Fruit fly (Drosophila melanogaster) whole organism, adult: Measurements from ENCODE around the gene Creld.

ENCODE experiments used
- CG11617 ChIP-seq: fragments of 200-800 bp; sonication (Bioruptor generic); optimal IDR thresholded peaks from 2 replicates; lab custom pipeline; 2017; ENCODE audit warnings: mild to moderate bottlenecking, missing biosample characterization, missing genetic modification reagents, missing genetic modification characterization
- CG12768 ChIP-seq: fragments of 200-800 bp; sonication (Bioruptor generic); optimal IDR thresholded peaks from 2 replicates; lab custom pipeline; 2017; ENCODE audit warnings: missing biosample characterization, missing genetic modification characterization, mild to moderate bottlenecking, moderate library complexity, missing genetic modification reagents
- CG14711 ChIP-seq: fragments of 200-800 bp; sonication (Bioruptor generic); optimal IDR thresholded peaks from 2 replicates; lab custom pipeline; 2018; ENCODE audit warnings: missing biosample characterization, mild to moderate bottlenecking, missing genetic modification characterization, moderate library complexity
- CG1620 ChIP-seq: fragments of 200-800 bp; sonication (Bioruptor generic); optimal IDR thresholded peaks from 2 replicates; lab custom pipeline; 2016; ENCODE audit warnings: missing biosample characterization, missing genetic modification characterization
- CG33017 ChIP-seq: fragments of 200-800 bp; sonication (Bioruptor generic); optimal IDR thresholded peaks from 2 replicates; lab custom pipeline; 2018; ENCODE audit warnings: missing biosample characterization, mild to moderate bottlenecking, missing genetic modification characterization, moderate library complexity
- CG5204 ChIP-seq: fragments of 200-800 bp; sonication (Bioruptor generic); optimal IDR thresholded peaks from 2 replicates; lab custom pipeline; 2016; ENCODE audit warnings: missing biosample characterization, missing genetic modification characterization
- CG7045 ChIP-seq: fragments of 200-800 bp; sonication (Bioruptor generic); optimal IDR thresholded peaks from 2 replicates; lab custom pipeline; 2017; ENCODE audit warnings: missing biosample characterization, mild to moderate bottlenecking, missing genetic modification characterization
- CG7101 ChIP-seq: fragments of 200-800 bp; sonication (Bioruptor generic); optimal IDR thresholded peaks from 2 replicates; lab custom pipeline; 2018; ENCODE audit warnings: missing biosample characterization, mild to moderate bottlenecking, missing genetic modification characterization, moderate library complexity
- Clk ChIP-seq: fragments of 200-800 bp; sonication (Bioruptor generic); optimal IDR thresholded peaks from 2 replicates; lab custom pipeline; 2017; ENCODE audit warnings: missing biosample characterization, missing genetic modification characterization
- Crg-1 ChIP-seq: fragments of 200-800 bp; sonication (Bioruptor generic); optimal IDR thresholded peaks from 2 replicates; lab custom pipeline; 2016; ENCODE audit warnings: missing biosample characterization, missing genetic modification characterization
- Hr96 ChIP-seq: fragments of 200-800 bp; sonication (Bioruptor generic); optimal IDR thresholded peaks from 2 replicates; lab custom pipeline; 2016; ENCODE audit warnings: missing biosample characterization, missing genetic modification characterization
- Mnt ChIP-seq: fragments of 200-800 bp; sonication (Bioruptor generic); optimal IDR thresholded peaks from 2 replicates; lab custom pipeline; 2016; ENCODE audit warnings: missing biosample characterization, mild to moderate bottlenecking, missing genetic modification characterization
- bab1 ChIP-seq: fragments of 200-800 bp; sonication (Bioruptor generic); optimal IDR thresholded peaks from 3 replicates; lab custom pipeline; 2019; ENCODE audit warnings: missing biosample characterization, mild to moderate bottlenecking, missing genetic modification characterization, moderate library complexity
- cic ChIP-seq: fragments of 200-800 bp; sonication (Bioruptor generic); optimal IDR thresholded peaks from 2 replicates; lab custom pipeline; 2017; ENCODE audit warnings: missing biosample characterization, mild to moderate bottlenecking, missing genetic modification characterization, moderate library complexity
- cnc ChIP-seq, 2 experiments: fragments of >200 bp; optimal IDR thresholded peaks; 2 replicates each; lab custom pipeline; 2017
- kay ChIP-seq: fragments of 200-800 bp; sonication (Bioruptor generic); peaks from one replicate; lab custom pipeline; 2016; ENCODE audit warnings: missing biosample characterization, missing genetic modification characterization, borderline replicate concordance
- ovo ChIP-seq: fragments of 200-800 bp; sonication (Bioruptor generic); optimal IDR thresholded peaks from 2 replicates; lab custom pipeline; 2016; ENCODE audit warnings: missing biosample characterization, missing genetic modification characterization
- pad ChIP-seq: fragments of 200-800 bp; sonication (Bioruptor generic); optimal IDR thresholded peaks from 3 replicates; lab custom pipeline; 2017; ENCODE audit warnings: missing biosample characterization, missing genetic modification characterization, mild to moderate bottlenecking, moderate library complexity, missing genetic modification reagents
- tj ChIP-seq: fragments of 200-800 bp; sonication (Bioruptor generic); optimal IDR thresholded peaks from 3 replicates; lab custom pipeline; 2017; ENCODE audit warnings: missing biosample characterization, mild to moderate bottlenecking, missing genetic modification characterization, moderate library complexity
- toe ChIP-seq: fragments of 200-800 bp; sonication (Bioruptor generic); optimal IDR thresholded peaks from 2 replicates; lab custom pipeline; 2016; ENCODE audit warnings: missing biosample characterization, missing genetic modification characterization

Gene Creld

DNA sequence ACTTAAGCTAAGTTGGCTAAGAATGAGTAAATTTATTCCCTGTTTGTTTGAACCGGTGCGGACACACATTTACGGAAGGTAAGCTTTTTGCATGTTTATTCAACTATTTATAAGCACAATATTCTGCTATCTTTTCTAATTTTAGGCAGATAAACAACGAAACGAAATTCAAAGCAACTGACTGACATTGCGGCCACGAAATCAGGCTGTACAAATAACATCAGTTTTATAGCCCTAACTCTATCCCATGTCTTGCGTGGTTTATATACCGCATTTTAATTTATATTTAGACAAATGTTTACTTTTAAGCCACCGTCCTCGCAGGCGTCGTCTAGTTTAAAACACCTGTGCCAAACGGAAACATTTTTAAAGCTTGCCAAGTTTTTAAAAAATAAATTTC is 17.1 kb upstream of the Creld start:
- TF ChIP-seq CG5204 (GFP tag; lab: Kevin White, UChicago) (no peak), CG12768 (GFP tag; lab: Kevin White, UChicago) (peak; percentile 11)

DNA sequence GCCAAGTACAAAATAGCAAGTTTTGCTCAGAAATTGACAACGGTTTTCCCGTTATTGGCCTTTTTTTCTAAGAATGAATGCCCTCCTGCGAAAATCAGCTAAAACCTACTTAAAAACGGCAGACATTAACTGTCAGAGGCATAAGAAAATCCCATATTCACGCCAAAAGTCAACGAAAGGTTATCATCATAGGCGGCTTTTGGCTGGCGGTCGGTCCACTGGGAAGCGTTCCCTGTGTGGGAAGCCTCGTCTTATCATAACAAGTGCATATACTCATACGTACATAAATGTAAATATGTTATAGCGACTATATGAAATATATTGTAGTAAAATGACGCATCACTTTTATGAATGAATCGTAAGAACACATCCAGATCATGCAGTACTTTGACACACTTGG is 16.5 kb upstream of the Creld start:
- peak; percentile 84 for TF ChIP-seq cic (GFP tag; lab: Kevin White, UChicago)
- TF ChIP-seq CG1620 (GFP tag; lab: Kevin White, UChicago) = no peak
- TF ChIP-seq ovo (GFP tag; lab: Kevin White, UChicago) = no peak
- TF ChIP-seq Clk (GFP tag; lab: Kevin White, UChicago) = no peak
- TF ChIP-seq Crg-1 = no peak

DNA sequence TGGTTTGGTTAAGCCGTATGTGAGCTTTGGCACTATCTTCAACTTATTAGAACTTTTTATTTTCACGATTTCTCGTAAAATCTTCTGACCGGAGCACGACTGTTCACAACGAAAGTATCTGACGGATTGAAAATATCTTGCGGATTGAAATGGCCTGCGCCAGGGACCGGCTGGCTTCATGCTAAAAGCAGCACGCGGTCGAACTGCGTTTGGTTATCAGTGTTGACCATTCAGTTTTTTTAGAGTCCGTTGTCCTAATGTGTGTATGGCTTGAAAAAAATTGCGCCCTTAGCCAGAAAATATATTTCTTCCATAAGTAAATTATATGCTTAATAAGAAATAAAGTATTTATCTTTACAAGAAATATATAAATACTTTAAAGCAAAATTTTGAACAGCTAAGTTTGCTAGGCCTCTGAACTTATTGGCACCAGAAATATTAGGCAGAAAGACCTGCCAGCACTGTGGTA is 14.9 kb upstream of the Creld start, which contains the start of gene net:
Gene net, minus strand, starts transcription at position 133 of the 469 bp plus-strand sequence.
- TF ChIP-seq kay (GFP tag; lab: Kevin White, UChicago) = no peak
- peak; percentile 72 for TF ChIP-seq CG7101 (tag; lab: Kevin White, UChicago)
- TF ChIP-seq cnc (optimal IDR thresholded peaks at IDR 0.05; lab: Kevin White, UChicago) = no peak
- peak; percentile 64 for TF ChIP-seq CG11617 (GFP tag; lab: Kevin White, UChicago)
- TF ChIP-seq toe (GFP tag; lab: Kevin White, UChicago) = no peak
- peak; percentile 14 for TF ChIP-seq CG5204 (GFP tag; lab: Kevin White, UChicago)
- TF ChIP-seq Hr96 (GFP tag; lab: Kevin White, UChicago) = no peak
- peak; percentile 72 for TF ChIP-seq CG12768 (GFP tag; lab: Kevin White, UChicago)
- no peak for TF ChIP-seq ovo (GFP tag; lab: Kevin White, UChicago)
- TF ChIP-seq Clk (GFP tag; lab: Kevin White, UChicago) = peak; percentile 12
- no peak for TF ChIP-seq Crg-1
- peak; percentile 62 for TF ChIP-seq CG7045
- peak; percentile 62 for TF ChIP-seq bab1 (GFP tag; lab: Kevin White, UChicago)
- TF ChIP-seq pad = peak; percentile 56
- peak; percentile 80 for TF ChIP-seq CG33017 (tag; lab: Kevin White, UChicago)
- TF ChIP-seq CG1620 (GFP tag; lab: Kevin White, UChicago) = no peak
- TF ChIP-seq tj (GFP tag; lab: Kevin White, UChicago) = no peak
- peak; percentile 71 for TF ChIP-seq CG14711 (tag; lab: Kevin White, UChicago)
- peak; percentile 87 for TF ChIP-seq cic (GFP tag; lab: Kevin White, UChicago)
- TF ChIP-seq Mnt = peak; percentile 94

DNA sequence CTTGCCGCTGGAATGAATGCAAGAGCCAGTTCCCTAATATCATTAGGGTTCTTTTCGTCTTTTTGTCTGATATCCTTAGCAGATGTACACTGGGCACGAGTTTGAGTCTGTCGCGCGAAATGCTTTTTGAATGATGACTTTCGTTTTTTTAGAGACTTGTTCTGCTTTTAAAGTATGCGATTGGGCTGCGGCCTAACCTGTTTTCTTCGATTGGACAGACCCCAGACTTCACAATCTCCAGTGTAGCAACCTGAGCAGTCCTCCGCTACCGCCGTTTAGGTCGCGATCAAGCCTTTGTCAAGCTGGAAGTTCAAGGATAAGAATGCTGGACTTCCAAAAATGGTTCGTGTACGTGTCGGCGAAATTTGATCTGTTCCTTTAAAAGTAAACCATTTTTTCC is 13.7 kb upstream of the Creld start:
- no peak for TF ChIP-seq cic (GFP tag; lab: Kevin White, UChicago)
- TF ChIP-seq CG7045 = no peak
- no peak for TF ChIP-seq tj (GFP tag; lab: Kevin White, UChicago)
- no peak for TF ChIP-seq toe (GFP tag; lab: Kevin White, UChicago)
- TF ChIP-seq pad = no peak
- TF ChIP-seq Hr96 (GFP tag; lab: Kevin White, UChicago) = no peak
- no peak for TF ChIP-seq ovo (GFP tag; lab: Kevin White, UChicago)
- no peak for TF ChIP-seq CG11617 (GFP tag; lab: Kevin White, UChicago)
- TF ChIP-seq CG33017 (tag; lab: Kevin White, UChicago) = no peak
- TF ChIP-seq kay (GFP tag; lab: Kevin White, UChicago) = no peak
- TF ChIP-seq CG14711 (tag; lab: Kevin White, UChicago) = no peak

DNA sequence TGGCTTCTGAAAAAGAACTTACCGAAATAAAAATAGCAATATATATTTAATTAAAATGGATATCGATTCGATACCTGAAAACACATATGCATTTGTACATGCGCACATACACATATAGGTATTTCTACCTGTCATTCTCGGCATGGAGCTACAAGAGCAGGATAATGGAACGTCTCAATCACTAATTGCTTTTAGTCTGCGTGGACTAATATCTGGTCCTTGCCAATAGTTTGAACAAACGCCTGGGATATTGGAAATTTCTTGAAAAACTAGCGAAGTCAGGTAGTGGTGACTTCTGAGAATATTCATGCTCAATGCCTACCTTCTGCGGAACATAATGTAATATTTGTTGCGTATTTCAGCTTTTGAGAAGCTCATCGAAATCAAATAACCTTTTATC is 13.0 kb upstream of the Creld start:
- TF ChIP-seq pad = no peak

DNA sequence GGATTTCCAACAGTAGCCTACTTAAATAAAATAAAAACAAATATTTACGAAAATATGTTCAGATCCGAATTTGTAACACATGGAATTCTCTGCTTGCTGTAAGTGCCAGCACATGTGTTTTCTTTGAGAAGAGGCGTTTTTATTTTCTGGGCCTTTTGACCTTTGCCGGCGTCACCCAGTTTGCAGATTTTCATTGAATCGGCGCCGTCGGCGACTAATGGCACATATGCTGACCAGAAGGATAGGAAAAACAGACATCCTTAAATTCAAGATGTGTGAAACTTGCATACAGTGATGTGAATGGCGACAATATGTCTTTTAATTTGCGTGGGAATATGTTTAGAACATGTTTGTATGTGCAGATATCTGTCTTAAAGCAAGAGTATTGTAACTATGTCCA is 12.1 kb upstream of the Creld start:
- TF ChIP-seq Crg-1 (no peak), ovo (GFP tag; lab: Kevin White, UChicago) (no peak), cnc (optimal IDR thresholded peaks at IDR 0.05; lab: Kevin White, UChicago) (no peak), CG5204 (GFP tag; lab: Kevin White, UChicago) (no peak)

DNA sequence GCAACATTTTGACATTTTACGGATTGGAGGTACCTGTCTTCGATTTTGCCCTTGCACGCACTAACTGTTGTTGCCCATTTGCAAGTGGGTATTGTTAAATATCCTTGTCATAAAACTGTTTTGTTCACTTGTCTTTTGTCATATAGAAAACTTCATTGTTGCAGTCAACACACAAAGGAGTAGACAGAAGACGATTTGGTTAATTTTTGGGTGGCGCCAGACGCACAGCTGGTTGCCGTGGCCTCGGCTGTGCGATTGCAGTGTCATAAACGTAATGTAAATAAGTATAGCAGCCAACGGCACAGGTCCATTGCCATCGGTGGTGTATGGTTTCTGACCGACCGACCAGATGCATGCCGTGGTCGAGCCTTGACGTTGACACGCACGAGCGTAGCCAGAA is 10.8 kb upstream of the Creld start:
- TF ChIP-seq cic (GFP tag; lab: Kevin White, UChicago) (no peak), kay (GFP tag; lab: Kevin White, UChicago) (no peak), CG7101 (tag; lab: Kevin White, UChicago) (no peak), CG5204 (GFP tag; lab: Kevin White, UChicago) (no peak), toe (GFP tag; lab: Kevin White, UChicago) (no peak), Hr96 (GFP tag; lab: Kevin White, UChicago) (no peak)

DNA sequence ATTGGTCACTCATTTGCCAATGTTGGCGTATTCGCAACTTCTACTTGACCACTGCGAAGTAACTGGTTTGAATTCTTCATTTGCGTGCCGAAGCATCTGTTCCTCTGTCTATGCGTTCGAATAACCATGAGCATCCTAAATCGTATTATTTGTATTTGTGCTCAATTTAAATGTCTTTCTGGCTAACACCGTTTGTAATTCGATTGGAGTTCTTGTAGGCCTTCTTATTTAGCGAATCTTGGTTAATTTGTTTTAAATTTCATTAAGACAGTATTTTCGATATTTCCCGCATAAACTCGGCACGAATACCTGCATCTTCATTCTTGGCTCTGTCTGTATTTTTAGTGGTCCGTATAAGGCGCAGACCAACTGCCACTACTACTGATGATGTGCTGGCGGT is 10.3 kb upstream of the Creld start:
- TF ChIP-seq pad (no peak), Mnt (no peak), CG14711 (tag; lab: Kevin White, UChicago) (no peak), bab1 (GFP tag; lab: Kevin White, UChicago) (no peak)
